Worm (Caenorhabditis elegans) whole organism, L3 larva: ENCODE measurements around the gene clec-60.

ENCODE experiments used
- ZK546.5 ChIP-seq: sonication (generic microtip); optimal IDR thresholded peaks from 2 replicates; lab custom pipeline; 2017; ENCODE audit warnings: missing biosample characterization, missing genetic modification characterization
- aly-2 ChIP-seq: fragments of 150-350 bp; optimal IDR thresholded peaks from 2 replicates; lab custom pipeline; 2014; ENCODE audit warnings: missing biosample characterization, missing genetic modification characterization
- ama-1 ChIP-seq: fragments of 150-350 bp; optimal IDR thresholded peaks from 2 replicates; lab custom pipeline; 2018
- ceh-16 ChIP-seq: sonication (generic microtip); optimal IDR thresholded peaks from 2 replicates; lab custom pipeline; 2017; ENCODE audit warnings: missing biosample characterization, missing genetic modification characterization
- ceh-82 ChIP-seq: fragments of 150-350 bp; optimal IDR thresholded peaks from 2 replicates; lab custom pipeline; 2014; ENCODE audit warnings: missing biosample characterization, missing genetic modification characterization
- ceh-9 ChIP-seq: sonication (generic microtip); optimal IDR thresholded peaks from 2 replicates; lab custom pipeline; 2018; ENCODE audit warnings: missing biosample characterization, missing genetic modification characterization
- daf-12 ChIP-seq: fragments of 150-350 bp; optimal IDR thresholded peaks from 2 replicates; lab custom pipeline; 2014; ENCODE audit warnings: missing biosample characterization, missing genetic modification reagents, missing genetic modification characterization
- egl-27 ChIP-seq: sonication (generic microtip); optimal IDR thresholded peaks from 4 replicates; lab custom pipeline; 2017; ENCODE audit warnings: missing biosample characterization, missing genetic modification reagents, missing genetic modification characterization
- elt-1 ChIP-seq: fragments of 150-350 bp; optimal IDR thresholded peaks from 2 replicates; lab custom pipeline; 2014; ENCODE audit warnings: missing biosample characterization, missing genetic modification characterization
- elt-2 ChIP-seq: sonication (generic microtip); optimal IDR thresholded peaks from 2 replicates; lab custom pipeline; 2016; ENCODE audit warnings: missing genetic modification reagents, mild to moderate bottlenecking, missing genetic modification characterization, missing compliant biosample characterization
- fkh-10 ChIP-seq: sonication (generic microtip); optimal IDR thresholded peaks from 2 replicates; lab custom pipeline; 2017; ENCODE audit warnings: missing biosample characterization, missing genetic modification reagents, missing genetic modification characterization
- fkh-2 ChIP-seq: fragments of 150-350 bp; optimal IDR thresholded peaks from 2 replicates; lab custom pipeline; 2014; ENCODE audit warnings: missing biosample characterization, missing genetic modification reagents, missing genetic modification characterization
- hmg-11 ChIP-seq: sonication (generic microtip); optimal IDR thresholded peaks from 2 replicates; lab custom pipeline; 2016; ENCODE audit warnings: missing genetic modification characterization, missing compliant biosample characterization
- lin-39 ChIP-seq: fragments of 150-350 bp; optimal IDR thresholded peaks from 2 replicates; lab custom pipeline; 2018; ENCODE audit warnings: missing biosample characterization, missing genetic modification reagents, missing genetic modification characterization
- lsy-12 ChIP-seq: sonication (generic microtip); optimal IDR thresholded peaks from 2 replicates; lab custom pipeline; 2016; ENCODE audit warnings: mild to moderate bottlenecking, missing genetic modification characterization, missing compliant biosample characterization
- mdl-1 ChIP-seq: fragments of 150-350 bp; optimal IDR thresholded peaks from 2 replicates; lab custom pipeline; 2014; ENCODE audit warnings: missing biosample characterization, missing genetic modification characterization
- nfya-1 ChIP-seq: sonication (generic microtip); optimal IDR thresholded peaks from 2 replicates; lab custom pipeline; 2017; ENCODE audit warnings: missing genetic modification characterization, mild to moderate bottlenecking, missing compliant biosample characterization, antibody characterized with exemption, moderate library complexity; ENCODE audit not compliant: insufficient read depth
- nhr-11 ChIP-seq: fragments of 150-350 bp; optimal IDR thresholded peaks from 2 replicates; lab custom pipeline; 2014; ENCODE audit warnings: missing biosample characterization, missing genetic modification characterization
- nhr-12 ChIP-seq: fragments of 150-350 bp; optimal IDR thresholded peaks from 2 replicates; lab custom pipeline; 2014; ENCODE audit warnings: missing biosample characterization, missing genetic modification characterization
- nhr-23 ChIP-seq: fragments of 150-350 bp; optimal IDR thresholded peaks from 2 replicates; lab custom pipeline; 2014; ENCODE audit warnings: missing biosample characterization, missing genetic modification reagents, missing genetic modification characterization
- nhr-237 ChIP-seq: fragments of 150-350 bp; optimal IDR thresholded peaks from 2 replicates; lab custom pipeline; 2014; ENCODE audit warnings: missing biosample characterization, missing genetic modification characterization
- nhr-25 ChIP-seq: sonication (generic microtip); optimal IDR thresholded peaks from 2 replicates; lab custom pipeline; 2017; ENCODE audit warnings: missing biosample characterization, missing genetic modification characterization
- nhr-28 ChIP-seq: fragments of 150-350 bp; optimal IDR thresholded peaks from 2 replicates; lab custom pipeline; 2014; ENCODE audit warnings: missing biosample characterization, missing genetic modification characterization
- nhr-43 ChIP-seq: sonication (generic microtip); optimal IDR thresholded peaks from 2 replicates; lab custom pipeline; 2016; ENCODE audit warnings: mild to moderate bottlenecking, missing genetic modification characterization, missing compliant biosample characterization; ENCODE audit not compliant: poor library complexity, severe bottlenecking
- nhr-67 ChIP-seq: fragments of 150-350 bp; optimal IDR thresholded peaks from 2 replicates; lab custom pipeline; 2014; ENCODE audit warnings: missing biosample characterization, missing genetic modification characterization
- nhr-76 ChIP-seq: fragments of 150-350 bp; sonication (generic microtip); optimal IDR thresholded peaks from 5 replicates; lab custom pipeline; 2014; ENCODE audit warnings: missing biosample characterization, missing genetic modification characterization
- pqm-1 ChIP-seq: fragments of 150-350 bp; optimal IDR thresholded peaks from 2 replicates; lab custom pipeline; 2017; ENCODE audit warnings: missing biosample characterization, missing genetic modification characterization, inconsistent platforms
- sea-2 ChIP-seq: fragments of 150-350 bp; sonication (generic microtip); optimal IDR thresholded peaks from 4 replicates; lab custom pipeline; 2014; ENCODE audit warnings: missing biosample characterization, missing genetic modification reagents, missing genetic modification characterization
- skn-1 ChIP-seq: fragments of 150-350 bp; optimal IDR thresholded peaks from 2 replicates; lab custom pipeline; 2014; ENCODE audit warnings: missing biosample characterization, missing genetic modification characterization
- snpc-4 ChIP-seq: fragments of 150-350 bp; optimal IDR thresholded peaks from 2 replicates; lab custom pipeline; 2014; ENCODE audit warnings: missing biosample characterization, missing genetic modification characterization
- unc-62 ChIP-seq: fragments of 150-350 bp; sonication (generic microtip); optimal IDR thresholded peaks from 4 replicates; lab custom pipeline; 2014; ENCODE audit warnings: missing biosample characterization, missing genetic modification reagents, missing genetic modification characterization
- zag-1 ChIP-seq: fragments of 150-350 bp; optimal IDR thresholded peaks from 2 replicates; lab custom pipeline; 2014; ENCODE audit warnings: missing biosample characterization, missing genetic modification characterization
- ztf-4 ChIP-seq: fragments of 150-350 bp; optimal IDR thresholded peaks from 2 replicates; lab custom pipeline; 2014; ENCODE audit warnings: missing biosample characterization, missing genetic modification characterization

clec-60 gene

ce11 chrII:10524374-10524773 is 42.7 kb upstream of the clec-60 start, which contains the start of gene F59B10.6:
TSS of gene F59B10.6 (minus strand) at chrII:10524474.
- TF ChIP-seq skn-1, result no peak
- no peak for TF ChIP-seq elt-2 (tag; lab: Kevin White, UChicago)
- TF ChIP-seq hmg-11 (tag; lab: Kevin White, UChicago), result no peak
- no peak for TF ChIP-seq zag-1 (tag; lab: Kevin White, UChicago)
- no peak for TF ChIP-seq ceh-16
- TF ChIP-seq unc-62 (GFP tag; lab: Kevin White, UChicago), result no peak
- TF ChIP-seq pqm-1 (tag; lab: Kevin White, UChicago), result no peak
- no peak for TF ChIP-seq sea-2
- TF ChIP-seq daf-12 (tag; lab: Kevin White, UChicago), result no peak
- TF ChIP-seq nhr-12 (tag; lab: Kevin White, UChicago), result no peak
- no peak for TF ChIP-seq ceh-9
- no peak for TF ChIP-seq nfya-1 (tag; lab: Kevin White, UChicago)
- TF ChIP-seq ama-1 (lab: Kevin White, UChicago), result no peak
- TF ChIP-seq egl-27 (tag; lab: Kevin White, UChicago), result no peak
- TF ChIP-seq nhr-237 (tag; lab: Kevin White, UChicago), result no peak

ce11 chrII:10523583-10523982 is 41.9 kb upstream of the clec-60 start, which contains the start of gene F59B10.5:
TSS of gene F59B10.5 (minus strand) at chrII:10523683.
- no peak for TF ChIP-seq ZK546.5 (tag; lab: Kevin White, UChicago)
- no peak for TF ChIP-seq nhr-43 (tag; lab: Kevin White, UChicago)
- no peak for TF ChIP-seq snpc-4 (tag; lab: Kevin White, UChicago)
- no peak for TF ChIP-seq fkh-10 (GFP tag; lab: Kevin White, UChicago)
- no peak for TF ChIP-seq fkh-2 (tag; lab: Kevin White, UChicago)
- no peak for TF ChIP-seq nhr-76 (tag; lab: Kevin White, UChicago)
- no peak for TF ChIP-seq mdl-1 (tag; lab: Kevin White, UChicago)
- TF ChIP-seq nhr-25, result no peak
- TF ChIP-seq ztf-4 (tag; lab: Kevin White, UChicago), result no peak
- no peak for TF ChIP-seq nhr-28 (tag; lab: Kevin White, UChicago)
- no peak for TF ChIP-seq ceh-82 (tag; lab: Kevin White, UChicago)
- TF ChIP-seq nhr-67, result no peak
- TF ChIP-seq, all 47 proteins: peak for 0

ce11 chrII:10523031-10523430 is 41.4 kb upstream of the clec-60 start:
- TF ChIP-seq lsy-12 (tag; lab: Kevin White, UChicago) (no peak), ama-1 (lab: Kevin White, UChicago) (no peak), egl-27 (tag; lab: Kevin White, UChicago) (no peak), nhr-23 (tag; lab: Kevin White, UChicago) (peak; percentile 55), nhr-28 (tag; lab: Kevin White, UChicago) (no peak), nhr-43 (tag; lab: Kevin White, UChicago) (no peak), nhr-25 (no peak)

DNA sequence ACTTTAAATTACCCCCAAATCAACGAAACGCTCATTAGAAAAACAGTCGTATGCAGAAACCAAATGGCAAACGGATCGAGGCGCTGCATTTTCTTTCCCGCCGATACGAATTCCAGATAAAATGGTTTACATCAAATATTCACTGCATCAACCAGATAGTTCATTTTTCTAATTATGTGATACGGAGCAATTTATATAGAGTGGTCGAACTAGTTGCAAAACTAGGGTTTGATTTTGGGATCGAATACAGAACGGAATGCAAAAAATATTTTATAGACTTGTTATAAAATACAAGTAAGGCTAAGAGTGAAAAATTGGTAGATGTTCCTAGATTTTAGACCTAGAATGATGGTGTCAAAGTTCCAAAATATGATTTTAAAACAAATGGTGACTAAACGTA is 38.2 kb upstream of the clec-60 start:
- no peak for TF ChIP-seq unc-62 (GFP tag; lab: Kevin White, UChicago)
- no peak for TF ChIP-seq fkh-2 (tag; lab: Kevin White, UChicago)
- no peak for TF ChIP-seq elt-1 (tag; lab: Kevin White, UChicago)
- TF ChIP-seq ceh-16, result no peak
- no peak for TF ChIP-seq ama-1 (lab: Kevin White, UChicago)
- TF ChIP-seq, all 47 proteins: peak for 0

DNA sequence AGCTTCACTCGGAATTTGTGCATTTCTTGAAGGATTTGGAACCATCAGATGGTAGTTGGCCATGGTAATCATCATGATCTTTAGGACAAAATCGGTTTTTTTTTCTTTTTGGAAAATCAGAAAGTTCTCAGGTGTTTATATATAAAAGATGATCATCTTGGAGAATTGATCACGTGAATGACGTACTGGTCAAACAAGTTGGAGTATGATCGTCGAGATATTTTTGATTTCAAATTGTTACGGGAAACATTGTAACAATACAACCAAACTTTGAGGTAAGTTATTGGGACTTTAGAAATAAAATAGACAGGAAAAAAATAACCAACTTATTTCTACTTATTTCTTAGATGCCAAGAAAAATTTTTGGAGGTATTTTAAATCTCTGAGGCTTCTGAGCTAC is 37.3 kb upstream of the clec-60 start, which contains the start of gene F59B10.4:
TSS of gene F59B10.4 (minus strand) at position 101 of the 400 bp plus-strand sequence.
- no peak for TF ChIP-seq lin-39 (tag; lab: Kevin White, UChicago)
- no peak for TF ChIP-seq skn-1
- no peak for TF ChIP-seq aly-2 (tag; lab: Kevin White, UChicago)
- no peak for TF ChIP-seq sea-2
- TF ChIP-seq nhr-28 (tag; lab: Kevin White, UChicago), result no peak
- TF ChIP-seq nhr-43 (tag; lab: Kevin White, UChicago), result no peak
- no peak for TF ChIP-seq fkh-2 (tag; lab: Kevin White, UChicago)
- no peak for TF ChIP-seq elt-1 (tag; lab: Kevin White, UChicago)
- TF ChIP-seq ceh-9, result no peak
- no peak for TF ChIP-seq ceh-82 (tag; lab: Kevin White, UChicago)
- no peak for TF ChIP-seq lsy-12 (tag; lab: Kevin White, UChicago)
- no peak for TF ChIP-seq nhr-76 (tag; lab: Kevin White, UChicago)
- no peak for TF ChIP-seq nhr-11
- no peak for TF ChIP-seq nhr-237 (tag; lab: Kevin White, UChicago)
- TF ChIP-seq snpc-4 (tag; lab: Kevin White, UChicago), result no peak
